Fruit fly (Drosophila melanogaster): ENCODE data around the gene 5PtaseI.

Gene 5PtaseI

dm6 chr3R:25054451-25055188, 9.7 kb upstream of the 5PtaseI start, which contains the start of gene CG31109 (continued):
- peak; percentile 10 for TF ChIP-seq CG15479 (GFP tag; optimal IDR thresholded peaks at IDR 0.05)
- 0 out of 3 replicates have a peak, but pooled peaks have one; percentile 42 for TF ChIP-seq Dbx (GFP tag; IDR thresholded peaks at IDR 0.05)
- peak; percentile 2 for TF ChIP-seq Sin3A (optimal IDR thresholded peaks at IDR 0.05)
- peak; percentile 34 for TF ChIP-seq NC2β (GFP tag; optimal IDR thresholded peaks at IDR 0.05)
- TF ChIP-seq Optix (GFP tag; IDR thresholded peaks at IDR 0.05) = no peak
- TF ChIP-seq exex (tag; optimal IDR thresholded peaks at IDR 0.05) = no peak
- TF ChIP-seq wor (GFP tag; IDR thresholded peaks at IDR 0.05) = no peak
- TF ChIP-seq dan (GFP tag; IDR thresholded peaks at IDR 0.05) = no peak
- no peak for TF ChIP-seq slbo (GFP tag; IDR thresholded peaks at IDR 0.05)
- TF ChIP-seq sens-2 (GFP tag; IDR thresholded peaks at IDR 0.05) = no peak
- TF ChIP-seq CG18619 (GFP tag; optimal IDR thresholded peaks at IDR 0.05) = no peak
- TF ChIP-seq hbn (GFP tag; IDR thresholded peaks at IDR 0.05; ENCODE audit: partially characterized antibody) = peak; percentile 39; the same call in 1 of the 2 replicates
- no peak for TF ChIP-seq tio (GFP tag; optimal IDR thresholded peaks at IDR 0.05)
- TF ChIP-seq CG14441 (GFP tag; IDR thresholded peaks at IDR 0.05) = 0 out of 2 replicates have a peak, but pooled peaks have one; percentile 17
- TF ChIP-seq CG2875 (GFP tag; optimal IDR thresholded peaks at IDR 0.05) = no peak
- TF ChIP-seq CG13624 (GFP tag; optimal IDR thresholded peaks at IDR 0.05) = peak; percentile 42
- TF ChIP-seq sug (tag; optimal IDR thresholded peaks at IDR 0.05) = peak; percentile 55
- no peak for TF ChIP-seq tna (GFP tag; IDR thresholded peaks at IDR 0.05; ENCODE audit: partially characterized antibody)
- TF ChIP-seq Ptx1 (GFP tag; IDR thresholded peaks at IDR 0.05) = no peak
- TF ChIP-seq CG2129 (GFP tag; IDR thresholded peaks at IDR 0.05; ENCODE audit: partially characterized antibody) = 0 out of 2 replicates have a peak, but pooled peaks have one; percentile 17
- peak; percentile 37; the same call in 1 of the 2 replicates for TF ChIP-seq CG3847 (GFP tag; IDR thresholded peaks at IDR 0.05)
- TF ChIP-seq CG32772 (GFP tag; IDR thresholded peaks at IDR 0.05) = no peak
- TF ChIP-seq kay (GFP tag; optimal IDR thresholded peaks at IDR 0.05) = no peak
- peak; percentile 19 for TF ChIP-seq zf30C (GFP tag; optimal IDR thresholded peaks at IDR 0.05)
- TF ChIP-seq CG9609 (GFP tag; optimal IDR thresholded peaks at IDR 0.05) = no peak
- TF ChIP-seq Nf-YC (tag; optimal IDR thresholded peaks at IDR 0.05) = peak; percentile 51
- no peak for TF ChIP-seq Elba2 (GFP tag; optimal IDR thresholded peaks at IDR 0.05)
- no peak for TF ChIP-seq CG11695 (GFP tag; IDR thresholded peaks at IDR 0.05)
- no peak for TF ChIP-seq az2 (GFP tag; optimal IDR thresholded peaks at IDR 0.05)
- no peak for TF ChIP-seq peb (GFP tag; IDR thresholded peaks at IDR 0.05)
- no peak for TF ChIP-seq Dfd (GFP tag; optimal IDR thresholded peaks at IDR 0.05)
- peak; percentile 11 for TF ChIP-seq CG4328 (GFP tag; optimal IDR thresholded peaks at IDR 0.05)
- TF ChIP-seq Ets97D (GFP tag; optimal IDR thresholded peaks at IDR 0.05) = peak; percentile 74
- TF ChIP-seq zen (tag; optimal IDR thresholded peaks at IDR 0.05) = no peak
- TF ChIP-seq CG10267 (tag; optimal IDR thresholded peaks at IDR 0.05) = peak; percentile 50
- TF ChIP-seq fru (optimal IDR thresholded peaks at IDR 0.05) = no peak
- TF ChIP-seq CG9727 (GFP tag; optimal IDR thresholded peaks at IDR 0.05) = peak; percentile 2
- no peak for TF ChIP-seq usp (GFP tag; optimal IDR thresholded peaks at IDR 0.05)
- peak; percentile 40; the same call in 1 of the 3 replicates for TF ChIP-seq HLH4C (GFP tag; IDR thresholded peaks at IDR 0.05; ENCODE audit: partially characterized antibody)
- TF ChIP-seq cato (GFP tag; optimal IDR thresholded peaks at IDR 0.05; ENCODE audit: borderline replicate concordance) = no peak
- no peak for TF ChIP-seq jumu (GFP tag; optimal IDR thresholded peaks at IDR 0.05)
- peak in 1 of 2 experiments; percentile 26 for TF ChIP-seq Pdp1 (GFP tag; optimal IDR thresholded peaks at IDR 0.05)
- no peak for TF ChIP-seq NC2α (GFP tag; optimal IDR thresholded peaks at IDR 0.05)
- TF ChIP-seq row (GFP tag; IDR thresholded peaks at IDR 0.05) = peak; percentile 70
- peak; percentile 69 for TF ChIP-seq Sry-δ (GFP tag; optimal IDR thresholded peaks at IDR 0.05)
- no peak for TF ChIP-seq CG14050 (GFP tag; IDR thresholded peaks at IDR 0.05)
- peak; percentile 35; the same call in 1 of the 2 replicates for TF ChIP-seq H2.0 (GFP tag; IDR thresholded peaks at IDR 0.05)
- peak; percentile 60 for TF ChIP-seq onecut (GFP tag; IDR thresholded peaks at IDR 0.05)
- TF ChIP-seq CG12391 (tag; optimal IDR thresholded peaks at IDR 0.05) = peak; percentile 46
- TF ChIP-seq al (GFP tag; IDR thresholded peaks at IDR 0.05) = no peak
- peak; percentile 22 for TF ChIP-seq CG13424 (tag; optimal IDR thresholded peaks at IDR 0.05)
